Fruit fly (Drosophila melanogaster) whole organism, prepupa: Measurements from ENCODE around the gene CG4455.
A peak's percentile ranks its signal among the peaks of the same experiment; 100 is the strongest.

Experiments
- CG10631 ChIP-seq: fragments of 200-800 bp; sonication (Bioruptor generic); optimal IDR thresholded peaks from 2 replicates; lab custom pipeline; 2016; ENCODE audit warnings: missing biosample characterization, missing genetic modification characterization
- CG10669 ChIP-seq: fragments of 200-800 bp; sonication (Bioruptor generic); optimal IDR thresholded peaks from 3 replicates; lab custom pipeline; 2018; ENCODE audit warnings: missing biosample characterization, mild to moderate bottlenecking, missing genetic modification characterization, moderate library complexity
- CG11762 ChIP-seq: fragments of 200-800 bp; sonication (Bioruptor generic); optimal IDR thresholded peaks from 3 replicates; lab custom pipeline; 2016; ENCODE audit warnings: missing biosample characterization, missing genetic modification characterization; ENCODE audit not compliant: insufficient read depth
- CG11902 ChIP-seq: fragments of 200-800 bp; sonication (Bioruptor generic); optimal IDR thresholded peaks from 3 replicates; lab custom pipeline; 2016; ENCODE audit warnings: missing biosample characterization, missing genetic modification characterization
- CG1621 ChIP-seq: fragments of 200-800 bp; sonication (Bioruptor generic); optimal IDR thresholded peaks from 3 replicates; lab custom pipeline; 2018; ENCODE audit warnings: missing biosample characterization, mild to moderate bottlenecking, missing genetic modification characterization
- CG16779 ChIP-seq: fragments of 200-800 bp; sonication (Bioruptor generic); optimal IDR thresholded peaks from 3 replicates; lab custom pipeline; 2017; ENCODE audit warnings: missing biosample characterization, mild to moderate bottlenecking, missing genetic modification characterization
- CG3032 ChIP-seq: fragments of 200-800 bp; optimal IDR thresholded peaks from 2 replicates; lab custom pipeline; 2019; ENCODE audit warnings: missing biosample characterization, mild to moderate bottlenecking, missing genetic modification characterization, moderate library complexity
- CG31627 ChIP-seq: fragments of 200-800 bp; sonication (Bioruptor generic); optimal IDR thresholded peaks from 3 replicates; lab custom pipeline; 2016; ENCODE audit warnings: missing biosample characterization, missing genetic modification characterization
- CG32006 ChIP-seq: fragments of 200-800 bp; sonication (Bioruptor generic); optimal IDR thresholded peaks from 3 replicates; lab custom pipeline; 2017; ENCODE audit warnings: missing biosample characterization, mild to moderate bottlenecking, missing genetic modification characterization
- CG34406 ChIP-seq: fragments of 200-800 bp; sonication (Bioruptor generic); optimal IDR thresholded peaks from 3 replicates; lab custom pipeline; 2016; ENCODE audit warnings: missing biosample characterization, missing genetic modification characterization
- CG3919 ChIP-seq: fragments of 200-800 bp; sonication (Bioruptor generic); optimal IDR thresholded peaks from 3 replicates; lab custom pipeline; 2016; ENCODE audit warnings: missing biosample characterization, missing genetic modification characterization
- CG6163 ChIP-seq: fragments of 200-800 bp; sonication (Bioruptor generic); IDR thresholded peaks from 3 replicates; pipeline ENCODE4 v1.3.6; 2022; ENCODE audit warnings: missing biosample characterization, missing genetic modification characterization
- CG6792 ChIP-seq: fragments of 200-800 bp; sonication (Bioruptor generic); optimal IDR thresholded peaks from 3 replicates; lab custom pipeline; 2016; ENCODE audit warnings: missing biosample characterization, missing genetic modification characterization
- CG6808 ChIP-seq: fragments of 200-800 bp; sonication (Bioruptor generic); optimal IDR thresholded peaks from 3 replicates; lab custom pipeline; 2017; ENCODE audit warnings: missing biosample characterization, missing genetic modification characterization, mild to moderate bottlenecking, moderate library complexity, missing genetic modification reagents
- CG9139 ChIP-seq: fragments of 200-800 bp; sonication (Bioruptor generic); optimal IDR thresholded peaks from 3 replicates; lab custom pipeline; 2017; ENCODE audit warnings: missing biosample characterization, mild to moderate bottlenecking, missing genetic modification characterization
- Eip78C ChIP-seq: fragments of 200-800 bp; sonication (Bioruptor generic); peaks from one replicate; lab custom pipeline; 2016; ENCODE audit warnings: missing biosample characterization, missing genetic modification characterization
- Eip93F ChIP-seq: fragments of 200-800 bp; sonication (Bioruptor generic); optimal IDR thresholded peaks from 2 replicates; lab custom pipeline; 2016; ENCODE audit warnings: missing biosample characterization, mild to moderate bottlenecking, missing genetic modification characterization
- Ets21C ChIP-seq: fragments of 200-800 bp; sonication (Bioruptor generic); optimal IDR thresholded peaks from 3 replicates; lab custom pipeline; 2016; ENCODE audit warnings: missing biosample characterization, missing genetic modification characterization
- Ets96B ChIP-seq: fragments of 200-800 bp; optimal IDR thresholded peaks from 2 replicates; lab custom pipeline; 2019; ENCODE audit warnings: missing biosample characterization, mild to moderate bottlenecking, missing genetic modification characterization, moderate library complexity
- Hr38 ChIP-seq: sonication (Bioruptor generic); optimal IDR thresholded peaks from 2 replicates; lab custom pipeline; 2016; ENCODE audit warnings: missing biosample characterization, missing genetic modification characterization
- Hr4 ChIP-seq: fragments of 200-800 bp; sonication (Bioruptor generic); optimal IDR thresholded peaks from 3 replicates; lab custom pipeline; 2016; ENCODE audit warnings: missing biosample characterization, missing genetic modification characterization
- Lpt ChIP-seq: fragments of 200-800 bp; sonication (Bioruptor generic); optimal IDR thresholded peaks from 3 replicates; lab custom pipeline; 2016; ENCODE audit warnings: missing biosample characterization, missing genetic modification characterization
- OdsH ChIP-seq: fragments of 200-800 bp; sonication (Bioruptor generic); optimal IDR thresholded peaks from 3 replicates; lab custom pipeline; 2016; ENCODE audit warnings: missing biosample characterization, missing genetic modification characterization
- Smox ChIP-seq: fragments of 200-800 bp; sonication (Bioruptor generic); optimal IDR thresholded peaks from 3 replicates; lab custom pipeline; 2016; ENCODE audit warnings: missing biosample characterization, missing genetic modification characterization
- Sox102F ChIP-seq: fragments of 200-800 bp; sonication (Bioruptor generic); optimal IDR thresholded peaks from 2 replicates; lab custom pipeline; 2016; ENCODE audit warnings: missing biosample characterization, mild to moderate bottlenecking, missing genetic modification characterization
- Sox14 ChIP-seq: fragments of 200-800 bp; sonication (Bioruptor generic); optimal IDR thresholded peaks from 3 replicates; lab custom pipeline; 2016; ENCODE audit warnings: missing biosample characterization, missing genetic modification characterization
- Sox15 ChIP-seq: fragments of 200-800 bp; sonication (Bioruptor generic); optimal IDR thresholded peaks from 3 replicates; lab custom pipeline; 2016; ENCODE audit warnings: missing biosample characterization, missing genetic modification characterization
- achi ChIP-seq: fragments of 200-800 bp; sonication (Bioruptor generic); optimal IDR thresholded peaks from 3 replicates; lab custom pipeline; 2016; ENCODE audit warnings: missing biosample characterization, missing genetic modification characterization
- acj6 ChIP-seq: fragments of 200-800 bp; sonication (Bioruptor generic); optimal IDR thresholded peaks from 3 replicates; lab custom pipeline; 2016; ENCODE audit warnings: missing biosample characterization, missing genetic modification characterization
- cyc ChIP-seq: fragments of 200-800 bp; sonication (Bioruptor generic); optimal IDR thresholded peaks from 3 replicates; lab custom pipeline; 2016; ENCODE audit warnings: missing biosample characterization, missing genetic modification characterization
- dsx ChIP-seq: fragments of 200-800 bp; optimal IDR thresholded peaks from 3 replicates; lab custom pipeline; 2019; ENCODE audit warnings: missing biosample characterization, mild to moderate bottlenecking, missing genetic modification characterization, moderate library complexity; ENCODE audit not compliant: poor library complexity, severe bottlenecking
- eg ChIP-seq: fragments of 200-800 bp; sonication (Bioruptor generic); IDR thresholded peaks from 3 replicates; pipeline ENCODE4 v1.3.6; 2022; ENCODE audit warnings: missing biosample characterization, missing genetic modification characterization
- esn ChIP-seq: fragments of 200-800 bp; sonication (Bioruptor generic); optimal IDR thresholded peaks from 2 replicates; lab custom pipeline; 2016; ENCODE audit warnings: missing biosample characterization, mild to moderate bottlenecking, missing genetic modification characterization, moderate library complexity
- fd59A ChIP-seq: fragments of 200-800 bp; sonication (Bioruptor generic); optimal IDR thresholded peaks from 2 replicates; lab custom pipeline; 2017; ENCODE audit warnings: missing biosample characterization, mild to moderate bottlenecking, missing genetic modification characterization, missing genetic modification reagents
- lz ChIP-seq: fragments of 200-800 bp; sonication (Bioruptor generic); optimal IDR thresholded peaks from 3 replicates; lab custom pipeline; 2016; ENCODE audit warnings: missing biosample characterization, missing genetic modification characterization
- net ChIP-seq: fragments of 200-800 bp; sonication (Bioruptor generic); optimal IDR thresholded peaks from 3 replicates; lab custom pipeline; 2016; ENCODE audit warnings: missing biosample characterization, missing genetic modification characterization
- pdm3 ChIP-seq: fragments of 200-800 bp; sonication (Bioruptor generic); optimal IDR thresholded peaks from 3 replicates; lab custom pipeline; 2016; ENCODE audit warnings: missing biosample characterization, missing genetic modification characterization
- salr ChIP-seq, 2 experiments: fragments of 200-800 bp; sonication (Bioruptor generic); optimal IDR thresholded peaks; 3 replicates each; lab custom pipeline; 2016 to 2018; ENCODE audit warnings: missing biosample characterization in 2 of 2, missing genetic modification characterization in 2 of 2, mild to moderate bottlenecking in 1 of 2
- svp ChIP-seq: fragments of 200-800 bp; sonication (Bioruptor generic); peaks from one replicate; lab custom pipeline; 2016; ENCODE audit warnings: missing biosample characterization, missing genetic modification characterization
- vri ChIP-seq: fragments of 200-800 bp; sonication (Bioruptor generic); optimal IDR thresholded peaks from 3 replicates; lab custom pipeline; 2016; ENCODE audit warnings: missing biosample characterization, mild to moderate bottlenecking, missing genetic modification characterization

CG4455 gene

dm6 chr2L:16352585-16353580, at the start of gene CG4455, which contains the start of the genes Hyls1 and chif:
Gene CG4455 (plus strand): TSS chr2L:16352934.
Gene Hyls1 (minus strand): TSS chr2L:16352628.
Gene chif (minus strand): TSS chr2L:16352628.
- TF ChIP-seq lz (GFP tag; lab: Kevin White, UChicago) (peak; percentile 36), Eip93F (GFP tag; lab: Kevin White, UChicago) (peak; percentile 33), CG9139 (GFP tag; lab: Kevin White, UChicago) (no peak), achi (peak; percentile 46), CG32006 (GFP tag; lab: Kevin White, UChicago) (no peak), CG3032 (tag; lab: Kevin White, UChicago) (peak; percentile 55), vri (no peak), svp (GFP tag; lab: Kevin White, UChicago) (peak; percentile 77), CG1621 (tag; lab: Kevin White, UChicago) (peak; percentile 70), Lpt (GFP tag; lab: Kevin White, UChicago) (no peak), OdsH (GFP tag; lab: Kevin White, UChicago) (peak; percentile 31), CG10669 (peak; percentile 3), CG11762 (GFP tag; lab: Kevin White, UChicago) (no peak), Sox102F (GFP tag; lab: Kevin White, UChicago) (peak; percentile 28), net (peak; percentile 10), CG3919 (GFP tag; lab: Kevin White, UChicago) (no peak), Sox15 (GFP tag; lab: Kevin White, UChicago) (no peak), cyc (GFP tag; lab: Kevin White, UChicago) (peak; percentile 5), Smox (GFP tag; lab: Kevin White, UChicago) (peak; percentile 31), CG6808 (GFP tag; lab: Kevin White, UChicago) (peak; percentile 26), Sox14 (GFP tag; lab: Kevin White, UChicago) (peak; percentile 46), CG31627 (GFP tag; lab: Kevin White, UChicago) (peak; percentile 24), dsx (GFP tag; lab: Kevin White, UChicago) (no peak), Hr38 (GFP tag; lab: Kevin White, UChicago) (no peak), CG34406 (peak; percentile 6), CG6163 (GFP tag; lab: Robert Waterston, UW) (peak; percentile 34; the same call in 1 of the 3 replicates), CG10631 (GFP tag; lab: Kevin White, UChicago) (peak; percentile 41), Hr4 (GFP tag; lab: Kevin White, UChicago) (peak; percentile 29), salr (GFP tag; optimal IDR thresholded peaks at IDR 0.05; lab: Kevin White, UChicago) (no peak), esn (GFP tag; lab: Kevin White, UChicago) (peak; percentile 42), acj6 (peak; percentile 31), eg (GFP tag; lab: Robert Waterston, UW) (no peak), CG11902 (GFP tag; lab: Kevin White, UChicago) (peak; percentile 31), fd59A (GFP tag; lab: Kevin White, UChicago) (no peak), Ets96B (tag; lab: Kevin White, UChicago) (peak; percentile 35), CG6792 (peak; percentile 32), Ets21C (GFP tag; lab: Kevin White, UChicago) (no peak), Eip78C (peak; percentile 65), pdm3 (GFP tag; lab: Kevin White, UChicago) (peak; percentile 39), CG16779 (tag; lab: Kevin White, UChicago) (no peak)
